Fruit fly (Drosophila melanogaster): ENCODE measurements around the gene CG3061.

Gene CG3061

dm6 chr3R:14016758-14017406 lies 15.3 kb upstream of the CG3061 start (continued):
- TF ChIP-seq CG9215 (GFP tag; IDR thresholded peaks at IDR 0.05) (no peak), sna (GFP tag; IDR thresholded peaks at IDR 0.05; ENCODE audit: partially characterized antibody) (no peak), CG7963 (GFP tag; IDR thresholded peaks at IDR 0.05; ENCODE audit: partially characterized antibody) (no peak), cato (GFP tag; optimal IDR thresholded peaks at IDR 0.05; ENCODE audit: borderline replicate concordance) (peak; percentile 31), dmrt11E (tag; optimal IDR thresholded peaks at IDR 0.05) (no peak), CG9437 (GFP tag; optimal IDR thresholded peaks at IDR 0.05) (no peak), CG6175 (GFP tag; IDR thresholded peaks at IDR 0.05) (no peak), Sry-δ (GFP tag; optimal IDR thresholded peaks at IDR 0.05) (peak; percentile 18), CG34376 (GFP tag; optimal IDR thresholded peaks at IDR 0.05) (peak; percentile 12), dimm (GFP tag; IDR thresholded peaks at IDR 0.05) (0 out of 2 replicates have a peak, but pooled peaks have one; percentile 44), E2f2 (GFP tag; IDR thresholded peaks at IDR 0.05) (peak; percentile 56), CG15514 (GFP tag; optimal IDR thresholded peaks at IDR 0.05) (peak; percentile 65), Hsf (GFP tag; optimal IDR thresholded peaks at IDR 0.05) (peak; percentile 36), crp (GFP tag; optimal IDR thresholded peaks at IDR 0.05) (no peak), en (GFP tag; optimal IDR thresholded peaks at IDR 0.05) (peak; percentile 3), B-H2 (GFP tag; optimal IDR thresholded peaks at IDR 0.05) (no peak), CG10959 (GFP tag; IDR thresholded peaks at IDR 0.05) (no peak), CG17361 (GFP tag; IDR thresholded peaks at IDR 0.05) (peak; percentile 58; the same call in 2 of the 3 replicates), Poxn (GFP tag; IDR thresholded peaks at IDR 0.05) (no peak), Dp (GFP tag; optimal IDR thresholded peaks at IDR 0.05) (no peak), pita (GFP tag; optimal IDR thresholded peaks at IDR 0.05) (no peak), Pdp1 (GFP tag; optimal IDR thresholded peaks at IDR 0.05) (peak; percentile 41 to 72), bab2 (GFP tag; optimal IDR thresholded peaks at IDR 0.05) (peak; percentile 64), CG33557 (GFP tag; optimal IDR thresholded peaks at IDR 0.05) (no peak), her (GFP tag; optimal IDR thresholded peaks at IDR 0.05) (peak; percentile 56), B-H1 (GFP tag; IDR thresholded peaks at IDR 0.05) (no peak; the same call in 2 of the 3 replicates), CG7928 (GFP tag; optimal IDR thresholded peaks at IDR 0.05) (no peak), Dbx (GFP tag; IDR thresholded peaks at IDR 0.05) (no peak), zen2 (GFP tag; IDR thresholded peaks at IDR 0.05; ENCODE audit: partially characterized antibody) (no peak), odd (GFP tag; optimal IDR thresholded peaks at IDR 0.05) (peak; percentile 20), CG31224 (GFP tag; IDR thresholded peaks at IDR 0.05) (no peak), gsb-n (tag; optimal IDR thresholded peaks at IDR 0.05) (no peak), CG8290 (GFP tag; optimal IDR thresholded peaks at IDR 0.05) (no peak), CG8290 (tag; optimal IDR thresholded peaks at IDR 0.05) (peak in 1 of 2 experiments; percentile 91), Chrac-16 (GFP tag; optimal IDR thresholded peaks at IDR 0.05) (no peak), ems (GFP tag; optimal IDR thresholded peaks at IDR 0.05) (peak; percentile 24), CG33213 (GFP tag; optimal IDR thresholded peaks at IDR 0.05) (no peak), ken (GFP tag; IDR thresholded peaks at IDR 0.05) (peak; percentile 70; the same call in 2 of the 3 replicates), CG12104 (GFP tag; optimal IDR thresholded peaks at IDR 0.05) (peak; percentile 33)

dm6 chr3R:14017640-14018429 lies 14.3 kb upstream of the CG3061 start:
- peak; percentile 63 for TF ChIP-seq CG15011 (GFP tag; optimal IDR thresholded peaks at IDR 0.05)
- peak; percentile 47 for TF ChIP-seq nau (GFP tag; optimal IDR thresholded peaks at IDR 0.05)
- TF ChIP-seq CG12155 (GFP tag; optimal IDR thresholded peaks at IDR 0.05), result peak; percentile 47
- no peak for TF ChIP-seq Tbp (GFP tag; optimal IDR thresholded peaks at IDR 0.05)
- TF ChIP-seq Gsc (GFP tag; IDR thresholded peaks at IDR 0.05), result no peak
- no peak for TF ChIP-seq CG12236 (GFP tag; optimal IDR thresholded peaks at IDR 0.05)
- TF ChIP-seq ato (GFP tag; IDR thresholded peaks at IDR 0.05; ENCODE audit: partially characterized antibody), result no peak
- peak; percentile 66; the same call in 1 of the 3 replicates for TF ChIP-seq gce (GFP tag; IDR thresholded peaks at IDR 0.05)
- peak in 1 of 2 experiments; percentile 43 for TF ChIP-seq crp (GFP tag; optimal IDR thresholded peaks at IDR 0.05)
- TF ChIP-seq en (GFP tag; optimal IDR thresholded peaks at IDR 0.05), result no peak
- peak; percentile 77 for TF ChIP-seq CG10267 (tag; optimal IDR thresholded peaks at IDR 0.05)
- TF ChIP-seq CG5953 (GFP tag; IDR thresholded peaks at IDR 0.05), result peak; percentile 67
- peak; percentile 73; the same call in 2 of the 3 replicates for TF ChIP-seq ase (GFP tag; IDR thresholded peaks at IDR 0.05)
